Fruit fly (Drosophila melanogaster): ENCODE results near the gene CG34316.

DNA sequence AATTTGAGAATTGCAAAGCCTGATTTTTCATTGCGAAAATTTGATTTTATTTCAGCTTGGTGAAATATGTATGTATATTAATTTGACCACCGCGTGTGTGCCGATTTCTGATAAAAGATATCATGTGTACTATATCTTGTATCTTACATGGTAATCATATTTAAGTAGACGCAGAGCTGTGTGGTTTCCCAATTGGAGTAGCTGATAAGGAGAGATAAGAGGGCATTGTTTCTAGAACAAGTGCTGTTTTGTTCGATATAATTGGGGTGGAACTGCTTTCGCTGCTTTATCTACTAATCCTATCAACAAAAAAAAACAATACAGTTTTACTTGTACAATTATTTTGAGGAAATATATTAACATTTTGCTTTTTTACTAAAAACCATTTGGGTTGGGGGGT lies 16.2 kb downstream of the CG34316 start:
- TF ChIP-seq pan (optimal IDR thresholded peaks at IDR 0.05) (no peak), pan (GFP tag; optimal IDR thresholded peaks at IDR 0.05 in 1 of 2, IDR thresholded peaks at IDR 0.05 in 1 of 2) (no peak), mld (GFP tag; IDR thresholded peaks at IDR 0.05; ENCODE audit: partially characterized antibody) (no peak), CG13123 (GFP tag; optimal IDR thresholded peaks at IDR 0.05) (no peak), CG10959 (GFP tag; IDR thresholded peaks at IDR 0.05) (no peak), unc-4 (GFP tag; IDR thresholded peaks at IDR 0.05; ENCODE audit: partially characterized antibody) (no peak), E2f2 (GFP tag; IDR thresholded peaks at IDR 0.05) (no peak), CG4707 (GFP tag; optimal IDR thresholded peaks at IDR 0.05) (no peak), H2.0 (GFP tag; IDR thresholded peaks at IDR 0.05) (no peak)

Measured in whole organism, embryonic.